Worm (Caenorhabditis elegans) whole organism, early embryonic: Measurements from ENCODE around the gene W01G7.4.

Experiments
- B0310.2 ChIP-seq: sonication (generic microtip); optimal IDR thresholded peaks from 2 replicates; lab custom pipeline; 2016; ENCODE audit warnings: mild to moderate bottlenecking, missing genetic modification characterization, missing compliant biosample characterization
- ama-1 ChIP-seq: fragments of 150-350 bp; optimal IDR thresholded peaks from 2 replicates; lab custom pipeline; 2014
- ceh-13 ChIP-seq: fragments of 200-800 bp; sonication (Bioruptor generic); optimal IDR thresholded peaks from 2 replicates; lab custom pipeline; 2018; ENCODE audit warnings: mild to moderate bottlenecking, missing genetic modification characterization, missing compliant biosample characterization
- ceh-36 ChIP-seq: sonication (generic microtip); optimal IDR thresholded peaks from 2 replicates; lab custom pipeline; 2016; ENCODE audit warnings: missing genetic modification characterization, inconsistent platforms, missing compliant biosample characterization
- ets-7 ChIP-seq: sonication (generic microtip); optimal IDR thresholded peaks from 2 replicates; lab custom pipeline; 2016; ENCODE audit warnings: missing genotype, missing genetic modification characterization, missing compliant biosample characterization
- flt-1 ChIP-seq: fragments of 200-800 bp; sonication (Bioruptor generic); IDR thresholded peaks from 2 replicates; pipeline ENCODE4 v1.3.6; 2022; ENCODE audit warnings: missing genetic modification characterization, missing compliant biosample characterization
- hmbx-1 ChIP-seq: sonication (generic microtip); optimal IDR thresholded peaks from 2 replicates; lab custom pipeline; 2016; ENCODE audit warnings: mild to moderate bottlenecking, missing genetic modification characterization, missing compliant biosample characterization
- hmg-4 ChIP-seq: fragments of 200-800 bp; sonication (Bioruptor generic); optimal IDR thresholded peaks from 2 replicates; lab custom pipeline; 2018; ENCODE audit warnings: mild to moderate bottlenecking, missing genetic modification characterization, missing compliant biosample characterization
- scrt-1 ChIP-seq: fragments of 200-800 bp; sonication (Bioruptor generic); IDR thresholded peaks from 2 replicates; pipeline ENCODE4 v1.3.6; 2022; ENCODE audit warnings: missing genetic modification characterization, missing compliant biosample characterization

ce11 chrII:14036724-14037483 lies 23.6 kb upstream of the W01G7.4 start:
- TF ChIP-seq B0310.2 (tag; lab: Kevin White, UChicago) (no peak), ama-1 (lab: Kevin White, UChicago) (no peak), flt-1 (GFP tag; lab: Robert Waterston, UW) (no peak), ceh-36 (tag; lab: Kevin White, UChicago) (peak; percentile 73), ets-7 (no peak), ceh-13 (GFP tag; lab: Kevin White, UChicago) (no peak), hmg-4 (GFP tag; lab: Kevin White, UChicago) (no peak), scrt-1 (GFP tag; lab: Robert Waterston, UW) (no peak), hmbx-1 (tag; lab: Kevin White, UChicago) (no peak)
